Worm (Caenorhabditis elegans) whole organism, L3 larva: ENCODE data around the gene F29F11.20.

Experiments used
- ZK546.5 ChIP-seq: sonication (generic microtip); optimal IDR thresholded peaks from 2 replicates; lab custom pipeline; 2017; ENCODE audit warnings: missing biosample characterization, missing genetic modification characterization
- ama-1 ChIP-seq: fragments of 150-350 bp; optimal IDR thresholded peaks from 2 replicates; lab custom pipeline; 2018
- ceh-16 ChIP-seq: sonication (generic microtip); optimal IDR thresholded peaks from 2 replicates; lab custom pipeline; 2017; ENCODE audit warnings: missing biosample characterization, missing genetic modification characterization
- ceh-9 ChIP-seq: sonication (generic microtip); optimal IDR thresholded peaks from 2 replicates; lab custom pipeline; 2018; ENCODE audit warnings: missing biosample characterization, missing genetic modification characterization
- egl-27 ChIP-seq: sonication (generic microtip); optimal IDR thresholded peaks from 4 replicates; lab custom pipeline; 2017; ENCODE audit warnings: missing biosample characterization, missing genetic modification reagents, missing genetic modification characterization
- elt-2 ChIP-seq: sonication (generic microtip); optimal IDR thresholded peaks from 2 replicates; lab custom pipeline; 2016; ENCODE audit warnings: missing genetic modification reagents, mild to moderate bottlenecking, missing genetic modification characterization, missing compliant biosample characterization
- fkh-10 ChIP-seq: sonication (generic microtip); optimal IDR thresholded peaks from 2 replicates; lab custom pipeline; 2017; ENCODE audit warnings: missing biosample characterization, missing genetic modification reagents, missing genetic modification characterization
- fos-1 ChIP-seq: fragments of 150-350 bp; optimal IDR thresholded peaks from 2 replicates; lab custom pipeline; 2014; ENCODE audit warnings: missing biosample characterization, missing genetic modification characterization
- lin-15B ChIP-seq: fragments of 150-350 bp; optimal IDR thresholded peaks from 2 replicates; lab custom pipeline; 2014; ENCODE audit warnings: missing biosample characterization, missing genetic modification characterization
- nhr-76 ChIP-seq: fragments of 150-350 bp; sonication (generic microtip); optimal IDR thresholded peaks from 5 replicates; lab custom pipeline; 2014; ENCODE audit warnings: missing biosample characterization, missing genetic modification characterization
- snpc-4 ChIP-seq: fragments of 150-350 bp; optimal IDR thresholded peaks from 2 replicates; lab custom pipeline; 2014; ENCODE audit warnings: missing biosample characterization, missing genetic modification characterization

ce11 chrV:10699122-10699521 lies 11.4 kb downstream of the F29F11.20 start:
- TF ChIP-seq fos-1 (tag; lab: Kevin White, UChicago) (no peak), egl-27 (no peak), lin-15B (no peak), ZK546.5 (no peak), snpc-4 (tag; lab: Kevin White, UChicago) (no peak), ama-1 (lab: Kevin White, UChicago) (no peak), ceh-16 (tag; lab: Kevin White, UChicago) (no peak), ceh-9 (tag; lab: Kevin White, UChicago) (no peak), elt-2 (no peak), nhr-76 (tag; lab: Kevin White, UChicago) (no peak), fkh-10 (GFP tag; lab: Kevin White, UChicago) (peak; percentile 35)
